Fruit fly (Drosophila melanogaster) whole organism, embryonic: ENCODE results near the gene RpL24.
A peak's percentile ranks its signal among the peaks of the same experiment; 100 is the strongest.

Source experiments
- Awh ChIP-seq: fragments of 200-800 bp; sonication (Bioruptor generic); IDR thresholded peaks from 2 replicates; pipeline ENCODE4, ENCODE4 v1.3.6; 2022; ENCODE audit warnings: missing biosample characterization, missing genetic modification characterization
- BEAF-32 ChIP-seq: fragments of 200-800 bp; sonication (Bioruptor generic); optimal IDR thresholded peaks from 3 replicates; lab custom pipeline; 2017; ENCODE audit warnings: missing biosample characterization, missing genetic modification characterization, mild to moderate bottlenecking, moderate library complexity, missing genetic modification reagents
- CG10274 ChIP-seq: fragments of 200-800 bp; sonication (Bioruptor generic); optimal IDR thresholded peaks from 3 replicates; lab custom pipeline; 2017; ENCODE audit warnings: missing biosample characterization, mild to moderate bottlenecking, missing genetic modification characterization
- CG11398 ChIP-seq: fragments of 200-800 bp; sonication (Bioruptor generic); optimal IDR thresholded peaks from 2 replicates; lab custom pipeline; 2016; ENCODE audit warnings: missing biosample characterization, missing genetic modification characterization
- CG12071 ChIP-seq: fragments of 200-800 bp; sonication (Bioruptor generic); optimal IDR thresholded peaks from 3 replicates; lab custom pipeline; 2018; ENCODE audit warnings: missing biosample characterization, mild to moderate bottlenecking, missing genetic modification characterization
- CG12155 ChIP-seq: fragments of 200-800 bp; sonication (Bioruptor generic); optimal IDR thresholded peaks from 3 replicates; lab custom pipeline; 2016; ENCODE audit warnings: missing biosample characterization, missing genetic modification characterization
- CG12769 ChIP-seq: fragments of 200-800 bp; sonication (Bioruptor generic); optimal IDR thresholded peaks from 2 replicates; lab custom pipeline; 2019; ENCODE audit warnings: missing biosample characterization, mild to moderate bottlenecking, missing genetic modification characterization, moderate library complexity
- CG13287 ChIP-seq: fragments of 200-800 bp; sonication (Bioruptor generic); IDR thresholded peaks from 2 replicates; pipeline ENCODE4 v1.3.6; 2022; ENCODE audit warnings: missing biosample characterization, missing genetic modification characterization; ENCODE audit not compliant: partially characterized antibody
- CG13894 ChIP-seq: fragments of 200-800 bp; sonication (Bioruptor generic); optimal IDR thresholded peaks from 3 replicates; lab custom pipeline; 2018; ENCODE audit warnings: missing biosample characterization, mild to moderate bottlenecking, missing genetic modification characterization, moderate library complexity
- CG14667 ChIP-seq: fragments of 200-800 bp; sonication (Bioruptor generic); IDR thresholded peaks from 2 replicates; pipeline ENCODE4 v1.3.6; 2022; ENCODE audit warnings: missing biosample characterization, missing genetic modification characterization
- CG1602 ChIP-seq: fragments of 200-800 bp; sonication (Bioruptor generic); optimal IDR thresholded peaks from 3 replicates; lab custom pipeline; 2016; ENCODE audit warnings: missing biosample characterization, missing genetic modification characterization
- CG1603 ChIP-seq: fragments of 200-800 bp; sonication (Bioruptor generic); optimal IDR thresholded peaks from 2 replicates; lab custom pipeline; 2019; ENCODE audit warnings: missing biosample characterization, mild to moderate bottlenecking, missing genetic modification characterization, moderate library complexity
- CG17385 ChIP-seq: fragments of 200-800 bp; sonication (Bioruptor generic); optimal IDR thresholded peaks from 3 replicates; lab custom pipeline; 2018; ENCODE audit warnings: missing biosample characterization, mild to moderate bottlenecking, missing genetic modification characterization
- CG18262 ChIP-seq: fragments of 200-800 bp; optimal IDR thresholded peaks from 3 replicates; lab custom pipeline; 2019; ENCODE audit warnings: missing biosample characterization, mild to moderate bottlenecking, missing genetic modification characterization, moderate library complexity
- CG32532 ChIP-seq: fragments of 200-800 bp; sonication (Bioruptor generic); IDR thresholded peaks from 2 replicates; pipeline ENCODE4 v1.3.6; 2022; ENCODE audit warnings: missing biosample characterization, missing genetic modification characterization
- CG34224 ChIP-seq: fragments of 200-800 bp; sonication (Bioruptor generic); IDR thresholded peaks from 3 replicates; pipeline ENCODE4 v1.3.6; 2022; ENCODE audit warnings: missing biosample characterization, missing genetic modification characterization; ENCODE audit not compliant: partially characterized antibody
- CG4730 ChIP-seq: fragments of 200-800 bp; sonication (Bioruptor generic); IDR thresholded peaks from 2 replicates; pipeline ENCODE4 v1.3.6; 2022; ENCODE audit warnings: missing biosample characterization, missing genetic modification characterization
- CG4820 ChIP-seq: fragments of 200-800 bp; sonication (Bioruptor generic); optimal IDR thresholded peaks from 3 replicates; lab custom pipeline; 2016; ENCODE audit warnings: missing biosample characterization, missing genetic modification characterization
- CG7271 ChIP-seq: fragments of 200-800 bp; sonication (Bioruptor generic); optimal IDR thresholded peaks from 2 replicates; lab custom pipeline; 2018; ENCODE audit warnings: missing biosample characterization, mild to moderate bottlenecking, missing genetic modification characterization, moderate library complexity
- CG8281 ChIP-seq: fragments of 200-800 bp; sonication (Bioruptor generic); optimal IDR thresholded peaks from 2 replicates; lab custom pipeline; 2018; ENCODE audit warnings: missing biosample characterization, mild to moderate bottlenecking, missing genetic modification characterization, moderate library complexity
- CG8388 ChIP-seq: fragments of 200-800 bp; sonication (Bioruptor generic); optimal IDR thresholded peaks from 2 replicates; lab custom pipeline; 2019; ENCODE audit warnings: missing biosample characterization, mild to moderate bottlenecking, missing genetic modification characterization, moderate library complexity
- CG8765 ChIP-seq: fragments of 200-800 bp; sonication (Bioruptor generic); IDR thresholded peaks from 2 replicates; pipeline ENCODE4 v1.3.6; 2022; ENCODE audit warnings: missing biosample characterization, missing genetic modification characterization
- CoRest ChIP-seq: fragments of 200-800 bp; sonication (Bioruptor generic); optimal IDR thresholded peaks from 3 replicates; lab custom pipeline; 2018; ENCODE audit warnings: missing biosample characterization, mild to moderate bottlenecking, missing genetic modification characterization, moderate library complexity
- Dbx ChIP-seq: fragments of 200-800 bp; sonication (Bioruptor generic); IDR thresholded peaks from 3 replicates; pipeline ENCODE4 v1.3.6; 2022; ENCODE audit warnings: missing biosample characterization, missing genetic modification characterization
- Dll ChIP-seq: fragments of 200-800 bp; sonication (Bioruptor generic); IDR thresholded peaks from 4 replicates; pipeline ENCODE4 v1.3.6; 2022; ENCODE audit warnings: missing biosample characterization, missing genetic modification characterization; ENCODE audit not compliant: partially characterized antibody
- Doc2 ChIP-seq: fragments of 200-800 bp; sonication (Bioruptor generic); IDR thresholded peaks from 2 replicates; pipeline ENCODE4 v1.3.6; 2022; ENCODE audit warnings: missing biosample characterization, missing genetic modification characterization
- Doc3 ChIP-seq: fragments of 200-800 bp; sonication (Bioruptor generic); IDR thresholded peaks from 3 replicates; pipeline ENCODE4 v1.3.6; 2022; ENCODE audit warnings: missing biosample characterization, missing genetic modification characterization; ENCODE audit not compliant: partially characterized antibody
- Hand ChIP-seq: fragments of 200-800 bp; sonication (Bioruptor generic); optimal IDR thresholded peaks from 2 replicates; lab custom pipeline; 2017; ENCODE audit warnings: mild to moderate bottlenecking, missing biosample characterization, missing genetic modification reagents, missing genetic modification characterization
- Hmx ChIP-seq: fragments of 200-800 bp; sonication (Bioruptor generic); optimal IDR thresholded peaks from 2 replicates; lab custom pipeline; 2016; ENCODE audit warnings: missing biosample characterization, missing genetic modification characterization
- Kr ChIP-seq: fragments of 200-800 bp; sonication (Bioruptor generic); optimal IDR thresholded peaks from 2 replicates; lab custom pipeline; 2017; ENCODE audit warnings: missing biosample characterization, mild to moderate bottlenecking, missing genetic modification characterization
- Lpt ChIP-seq: fragments of >200 bp; optimal IDR thresholded peaks from 2 replicates; lab custom pipeline; 2018; ENCODE audit warnings: missing biosample characterization, missing genetic modification characterization
- MESR4 ChIP-seq: fragments of 200-800 bp; sonication (Bioruptor generic); optimal IDR thresholded peaks from 2 replicates; lab custom pipeline; 2018; ENCODE audit warnings: missing biosample characterization, mild to moderate bottlenecking, missing genetic modification characterization, moderate library complexity
- Mad ChIP-seq: fragments of 200-800 bp; sonication (Bioruptor generic); optimal IDR thresholded peaks from 2 replicates; lab custom pipeline; 2016; ENCODE audit warnings: missing biosample characterization, missing genetic modification characterization
- Mes4 ChIP-seq: fragments of 200-800 bp; sonication (Bioruptor generic); optimal IDR thresholded peaks from 2 replicates; lab custom pipeline; 2016; ENCODE audit warnings: missing biosample characterization, missing genetic modification characterization
- Neu2 ChIP-seq: fragments of 200-800 bp; sonication (Bioruptor generic); optimal IDR thresholded peaks from 3 replicates; lab custom pipeline; 2016; ENCODE audit warnings: missing biosample characterization, missing genetic modification characterization, borderline replicate concordance
- Ptx1 ChIP-seq: fragments of 200-800 bp; sonication (Bioruptor generic); IDR thresholded peaks from 2 replicates; pipeline ENCODE4 v1.3.6; 2022; ENCODE audit warnings: missing biosample characterization, missing genetic modification characterization
- Side ChIP-seq: fragments of 200-800 bp; sonication (Bioruptor generic); optimal IDR thresholded peaks from 2 replicates; lab custom pipeline; 2016; ENCODE audit warnings: missing biosample characterization, missing genetic modification characterization
- bab2 ChIP-seq: fragments of 200-800 bp; sonication (Bioruptor generic); optimal IDR thresholded peaks from 2 replicates; lab custom pipeline; 2016; ENCODE audit warnings: missing biosample characterization, missing genetic modification characterization
- bcd ChIP-seq: fragments of 200-800 bp; sonication (Bioruptor generic); optimal IDR thresholded peaks from 2 replicates; lab custom pipeline; 2017; ENCODE audit warnings: missing biosample characterization, mild to moderate bottlenecking, missing genetic modification characterization
- ci ChIP-seq: fragments of 200-800 bp; sonication (Bioruptor generic); IDR thresholded peaks from 3 replicates; pipeline ENCODE4 v1.3.6; 2022; ENCODE audit warnings: missing biosample characterization, missing genetic modification characterization
- crp ChIP-seq, 2 experiments: fragments of 200-800 bp; sonication (Bioruptor generic); optimal IDR thresholded peaks; 2 replicates in 1 of 2; 3 replicates in 1 of 2; lab custom pipeline; 2017; ENCODE audit warnings: missing biosample characterization in 2 of 2, missing genetic modification characterization in 2 of 2, mild to moderate bottlenecking in 1 of 2, moderate library complexity in 1 of 2
- cwo ChIP-seq: fragments of 200-800 bp; sonication (Bioruptor generic); optimal IDR thresholded peaks from 3 replicates; lab custom pipeline; 2017; ENCODE audit warnings: missing biosample characterization, missing genetic modification characterization, mild to moderate bottlenecking, moderate library complexity, missing genetic modification reagents
- lab ChIP-seq: fragments of 200-800 bp; sonication (Bioruptor generic); optimal IDR thresholded peaks from 3 replicates; lab custom pipeline; 2017; ENCODE audit warnings: missing biosample characterization, missing genetic modification characterization, mild to moderate bottlenecking, moderate library complexity, missing genetic modification reagents
- lilli ChIP-seq: fragments of 200-800 bp; sonication (Bioruptor generic); optimal IDR thresholded peaks from 3 replicates; lab custom pipeline; 2016; ENCODE audit warnings: missing biosample characterization, missing genetic modification characterization
- mirr ChIP-seq: fragments of 200-800 bp; sonication (Bioruptor generic); optimal IDR thresholded peaks from 3 replicates; lab custom pipeline; 2018; ENCODE audit warnings: missing biosample characterization, mild to moderate bottlenecking, missing genetic modification characterization
- odd ChIP-seq: fragments of 200-800 bp; sonication (Bioruptor generic); optimal IDR thresholded peaks from 2 replicates; lab custom pipeline; 2017; ENCODE audit warnings: missing biosample characterization, mild to moderate bottlenecking, missing genetic modification characterization
- run ChIP-seq: fragments of 200-800 bp; sonication (Bioruptor generic); optimal IDR thresholded peaks from 3 replicates; lab custom pipeline; 2018; ENCODE audit warnings: missing biosample characterization, mild to moderate bottlenecking, missing genetic modification characterization
- sr ChIP-seq: fragments of 200-800 bp; sonication (Bioruptor generic); IDR thresholded peaks from 3 replicates; pipeline ENCODE4 v1.3.6; 2022; ENCODE audit warnings: missing biosample characterization, missing genetic modification characterization
- stc ChIP-seq: fragments of 200-800 bp; sonication (Bioruptor generic); IDR thresholded peaks from 2 replicates; pipeline ENCODE4 v1.3.6; 2022; ENCODE audit warnings: missing biosample characterization, missing genetic modification characterization
- trh ChIP-seq: fragments of 200-800 bp; sonication (Bioruptor generic); optimal IDR thresholded peaks from 2 replicates; lab custom pipeline; 2016; ENCODE audit warnings: missing biosample characterization, missing genetic modification characterization
- usp ChIP-seq: fragments of >200 bp; optimal IDR thresholded peaks from 2 replicates; lab custom pipeline; 2017; ENCODE audit warnings: missing biosample characterization, missing genetic modification characterization

The RpL24 gene

DNA sequence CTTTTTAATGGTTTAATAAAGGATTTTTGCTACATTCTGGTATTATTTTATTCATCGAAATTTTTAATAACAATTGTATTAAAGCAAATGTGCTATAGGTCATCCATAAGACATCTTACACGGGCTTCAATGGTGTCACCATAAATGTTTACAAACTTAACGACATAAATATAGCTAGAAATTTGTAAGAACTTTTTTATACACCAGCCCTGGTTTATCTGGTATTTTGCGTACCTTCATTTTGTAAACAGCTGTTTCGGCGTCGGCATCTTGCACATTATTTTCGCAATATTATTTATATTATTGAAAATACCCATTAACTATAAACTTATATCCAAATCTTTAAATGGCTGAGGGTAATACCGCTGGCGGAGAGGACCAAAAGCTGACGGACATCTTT lies 27.6 kb downstream of the RpL24 start, which contains the start of gene Tap42 (continued):
- TF ChIP-seq odd (GFP tag; lab: Kevin White, UChicago) (no peak), CG10274 (GFP tag; lab: Kevin White, UChicago) (no peak), sr (no peak), CG14667 (GFP tag; lab: Robert Waterston, UW) (no peak), CG7271 (tag; lab: Kevin White, UChicago) (no peak), Lpt (GFP tag; lab: Kevin White, UChicago) (no peak), Dbx (no peak), Neu2 (GFP tag; lab: Kevin White, UChicago) (no peak), Hmx (no peak), stc (GFP tag; lab: Robert Waterston, UW) (no peak), cwo (GFP tag; lab: Kevin White, UChicago) (no peak), CoRest (tag; lab: Kevin White, UChicago) (peak; percentile 50), CG4820 (GFP tag; lab: Kevin White, UChicago) (no peak), Doc2 (GFP tag; lab: Robert Waterston, UW) (no peak), CG18262 (peak; percentile 9), CG8388 (GFP tag; lab: Kevin White, UChicago) (no peak), ci (GFP tag; lab: Robert Waterston, UW) (no peak), lab (GFP tag; lab: Kevin White, UChicago) (no peak), CG12769 (tag; lab: Kevin White, UChicago) (no peak), Kr (no peak), Doc3 (GFP tag; lab: Robert Waterston, UW) (no peak), CG34224 (GFP tag; lab: Robert Waterston, UW) (no peak), CG1603 (tag; lab: Kevin White, UChicago) (no peak), crp (GFP tag; optimal IDR thresholded peaks at IDR 0.05; lab: Kevin White, UChicago) (peak; percentile 27 to 90), CG13287 (GFP tag; lab: Robert Waterston, UW) (peak; percentile 24; the same call in 1 of the 2 replicates), lilli (GFP tag; lab: Kevin White, UChicago) (peak; percentile 51), run (tag; lab: Kevin White, UChicago) (no peak), CG12155 (GFP tag; lab: Kevin White, UChicago) (peak; percentile 22), usp (GFP tag; lab: Kevin White, UChicago) (no peak), Dll (GFP tag; lab: Robert Waterston, UW) (no peak), bab2 (GFP tag; lab: Kevin White, UChicago) (no peak), Mad (GFP tag; lab: Kevin White, UChicago) (peak; percentile 26), CG4730 (GFP tag; lab: Robert Waterston, UW) (no peak), Awh (GFP tag; lab: Robert Waterston, UW) (no peak), bcd (no peak), CG8281 (tag; lab: Kevin White, UChicago) (no peak), Hand (no peak), Mes4 (GFP tag; lab: Kevin White, UChicago) (no peak), BEAF-32 (peak; percentile 10), trh (GFP tag; lab: Kevin White, UChicago) (no peak), MESR4 (GFP tag; lab: Kevin White, UChicago) (peak; percentile 40), CG1602 (GFP tag; lab: Kevin White, UChicago) (peak; percentile 4), CG11398 (no peak), mirr (no peak), CG32532 (GFP tag; lab: Robert Waterston, UW) (no peak; the same call in 1 of the 2 replicates), Side (GFP tag; lab: Kevin White, UChicago) (no peak), CG13894 (tag; lab: Kevin White, UChicago) (peak; percentile 31), CG8765 (GFP tag; lab: Robert Waterston, UW) (no peak), Ptx1 (GFP tag; lab: Robert Waterston, UW) (no peak), CG17385 (GFP tag; lab: Kevin White, UChicago) (peak; percentile 3), CG12071 (no peak)
